Worm (Caenorhabditis elegans): ENCODE results near the gene tyra-2.

DNA sequence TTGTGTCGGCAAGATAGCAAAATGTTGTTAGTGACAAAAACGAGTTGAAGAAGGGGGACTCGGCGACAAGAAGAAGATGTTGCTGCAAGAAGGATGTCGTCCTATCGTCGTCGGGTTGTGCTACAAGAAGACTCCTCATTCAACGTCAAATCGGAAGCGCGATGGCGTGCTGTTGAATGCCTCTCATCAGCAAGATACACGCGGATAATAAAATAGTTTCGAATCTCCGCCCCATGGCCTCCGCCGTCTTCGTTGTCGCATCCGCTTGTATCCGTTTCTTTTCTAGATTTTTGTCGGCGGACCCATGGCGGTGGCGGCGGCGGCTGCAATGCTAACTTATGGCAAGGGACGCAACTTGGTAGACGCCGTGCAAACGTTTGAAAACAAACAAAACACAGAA is 32.6 kb upstream of the tyra-2 start:
- TF ChIP-seq snpc-4 (tag; optimal IDR thresholded peaks at IDR 0.05) (no peak), pqm-1 (tag; optimal IDR thresholded peaks at IDR 0.05) (no peak), nhr-90 (tag; optimal IDR thresholded peaks at IDR 0.05; ENCODE audit: poor library complexity) (no peak), ceh-63 (GFP tag; optimal IDR thresholded peaks at IDR 0.05) (no peak), lin-14 (GFP tag; optimal IDR thresholded peaks at IDR 0.05) (peak; percentile 50), egl-27 (tag; optimal IDR thresholded peaks at IDR 0.05) (no peak), nhr-19 (GFP tag; conservative IDR thresholded peaks at IDR 0.05) (no peak), nhr-11 (tag; optimal IDR thresholded peaks at IDR 0.05) (no peak), tbx-2 (tag; optimal IDR thresholded peaks at IDR 0.05) (no peak), unc-98 (GFP tag; IDR thresholded peaks at IDR 0.05) (no peak), ceh-82 (tag; optimal IDR thresholded peaks at IDR 0.05) (no peak), nhr-237 (tag; optimal IDR thresholded peaks at IDR 0.05) (no peak)

Data from whole organism, L1 larva.